Fruit fly (Drosophila melanogaster) whole organism, pupa: ENCODE results near the gene CG42713.
A peak's percentile ranks its signal among the peaks of the same experiment; 100 is the strongest.

Experiments
- CG34367 ChIP-seq: fragments of 200-800 bp; sonication (Bioruptor generic); optimal IDR thresholded peaks from 2 replicates; lab custom pipeline; 2018; ENCODE audit warnings: missing biosample characterization, mild to moderate bottlenecking, missing genetic modification characterization
- CG4496 ChIP-seq: fragments of 200-800 bp; sonication (Bioruptor generic); IDR thresholded peaks from 3 replicates; pipeline ENCODE4 v1.3.6; 2022; ENCODE audit warnings: missing biosample characterization, missing genetic modification characterization
- CG8159 ChIP-seq: fragments of 200-800 bp; sonication (Bioruptor generic); optimal IDR thresholded peaks from 3 replicates; lab custom pipeline; 2018; ENCODE audit warnings: missing biosample characterization, mild to moderate bottlenecking, missing genetic modification characterization, moderate library complexity
- CG8301 ChIP-seq: fragments of 200-800 bp; sonication (Bioruptor generic); optimal IDR thresholded peaks from 2 replicates; lab custom pipeline; 2018; ENCODE audit warnings: missing biosample characterization, mild to moderate bottlenecking, missing genetic modification characterization
- CG9948 ChIP-seq: fragments of 200-800 bp; sonication (Bioruptor generic); optimal IDR thresholded peaks from 2 replicates; lab custom pipeline; 2018; ENCODE audit warnings: missing biosample characterization, mild to moderate bottlenecking, missing genetic modification characterization, moderate library complexity
- Pif1B ChIP-seq: fragments of 200-800 bp; sonication (Bioruptor generic); optimal IDR thresholded peaks from 3 replicates; lab custom pipeline; 2016; ENCODE audit warnings: missing biosample characterization, missing genetic modification characterization
- fd96Ca ChIP-seq: fragments of 200-800 bp; sonication (Bioruptor generic); IDR thresholded peaks from 3 replicates; pipeline ENCODE4 v1.3.6; 2022; ENCODE audit warnings: missing biosample characterization, missing genetic modification characterization
- rn ChIP-seq: fragments of 200-800 bp; sonication (Bioruptor generic); IDR thresholded peaks from 2 replicates; pipeline ENCODE4 v1.3.6; 2022; ENCODE audit warnings: missing biosample characterization, missing genetic modification characterization

DNA sequence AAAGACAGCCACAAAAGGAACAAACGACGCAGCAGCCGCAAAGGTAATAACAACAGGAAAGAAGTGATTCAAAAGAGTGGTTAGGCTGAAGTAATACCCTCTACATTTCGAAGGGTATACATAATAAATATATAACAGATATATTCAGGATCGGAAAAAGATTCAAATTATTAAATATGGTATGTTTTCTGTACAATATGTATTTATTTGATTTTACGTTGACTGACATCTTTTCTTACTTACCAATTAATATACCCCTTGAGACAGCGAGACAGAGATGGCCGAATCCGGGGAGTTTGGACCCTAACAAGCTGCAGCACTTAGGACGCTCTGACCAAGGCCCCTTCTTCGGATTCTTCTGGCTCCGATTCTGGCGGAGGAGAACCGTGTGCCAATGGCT lies 15.0 kb downstream of the CG42713 start:
- TF ChIP-seq CG4496 (GFP tag; lab: Robert Waterston, UW) (no peak), CG34367 (tag; lab: Kevin White, UChicago) (peak; percentile 26), fd96Ca (GFP tag; lab: Robert Waterston, UW) (no peak), CG9948 (tag; lab: Kevin White, UChicago) (peak; percentile 58), Pif1B (GFP tag; lab: Kevin White, UChicago) (no peak), CG8159 (tag; lab: Kevin White, UChicago) (peak; percentile 54), rn (no peak), CG8301 (tag; lab: Kevin White, UChicago) (no peak)
